Fruit fly (Drosophila melanogaster) Kc167 (cell line): ENCODE data around the gene CG31680.

Experiments used
- Myc ChIP-seq: fragments of >200 bp; optimal IDR thresholded peaks from 2 replicates; lab custom pipeline; 2017; ENCODE audit warnings: missing external identifiers
- Sin3A ChIP-seq: fragments of >200 bp; optimal IDR thresholded peaks from 2 replicates; lab custom pipeline; 2018; ENCODE audit warnings: missing external identifiers
- psq ChIP-seq: fragments of >200 bp; optimal IDR thresholded peaks from 2 replicates; lab custom pipeline; 2017; ENCODE audit warnings: missing external identifiers

dm6 chr2L:20649891-20650290, 10.0 kb downstream of the CG31680 start, which contains the start of gene CG2611:
- no peak for TF ChIP-seq Sin3A
- no peak for TF ChIP-seq psq (lab: Kevin White, UChicago)
- TF ChIP-seq Myc (lab: Kevin White, UChicago) = no peak
